Fruit fly (Drosophila melanogaster): ENCODE measurements around the gene Kif19A.
A peak's percentile ranks its signal among the peaks of the same experiment; 100 is the strongest.

Gene Kif19A

DNA sequence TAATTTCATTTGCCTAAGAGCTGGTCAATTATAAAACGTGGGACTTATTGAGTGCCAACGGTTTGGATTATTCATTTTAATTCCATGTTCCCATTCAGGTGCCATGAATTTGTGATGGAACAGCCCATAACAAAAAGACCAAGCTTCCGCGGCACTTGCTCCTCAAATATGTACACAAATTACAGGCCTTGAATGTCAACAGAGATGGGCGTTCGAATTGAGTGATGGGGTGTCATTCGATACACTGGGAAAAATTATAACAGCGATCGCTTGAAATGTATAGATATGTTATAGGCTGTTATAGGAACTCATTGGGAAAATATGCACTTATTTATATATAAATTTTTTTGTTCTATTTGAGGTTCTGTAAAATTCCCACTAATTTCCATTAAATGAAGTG lies 2.2 kb downstream of the Kif19A start:
- TF ChIP-seq CG4707 (GFP tag; optimal IDR thresholded peaks at IDR 0.05) (peak; percentile 2), Sox102F (GFP tag; optimal IDR thresholded peaks at IDR 0.05) (peak; percentile 24), bab2 (GFP tag; optimal IDR thresholded peaks at IDR 0.05) (peak; percentile 10), sens (GFP tag) (peak; percentile 80), CkIIα-i1 (GFP tag; IDR thresholded peaks at IDR 0.05) (no peak), CG32767 (GFP tag; IDR thresholded peaks at IDR 0.05) (no peak), CG12219 (GFP tag; optimal IDR thresholded peaks at IDR 0.05) (no peak), dmrt99B (tag; optimal IDR thresholded peaks at IDR 0.05) (peak; percentile 21), Neu2 (GFP tag; optimal IDR thresholded peaks at IDR 0.05; ENCODE audit: borderline replicate concordance) (no peak), ara (GFP tag; IDR thresholded peaks at IDR 0.05) (no peak), lab (GFP tag; optimal IDR thresholded peaks at IDR 0.05) (peak; percentile 24), tap (tag; optimal IDR thresholded peaks at IDR 0.05) (peak; percentile 36), Hr78 (GFP tag; optimal IDR thresholded peaks at IDR 0.05) (peak in 1 of 2 experiments; percentile 18), Asciz (GFP tag; optimal IDR thresholded peaks at IDR 0.05) (peak; percentile 42), CG6813 (GFP tag; optimal IDR thresholded peaks at IDR 0.05) (peak; percentile 22), ATbp (GFP tag; optimal IDR thresholded peaks at IDR 0.05) (peak; percentile 44), CG7963 (GFP tag; IDR thresholded peaks at IDR 0.05; ENCODE audit: partially characterized antibody) (no peak), sug (tag; optimal IDR thresholded peaks at IDR 0.05) (no peak), Lim3 (GFP tag; IDR thresholded peaks at IDR 0.05) (no peak), Med (GFP tag) (peak; percentile 57), bsh (GFP tag; optimal IDR thresholded peaks at IDR 0.05) (peak in 1 of 2 experiments; percentile 3), mirr (GFP tag; optimal IDR thresholded peaks at IDR 0.05) (no peak), schlank (tag; optimal IDR thresholded peaks at IDR 0.05) (no peak), CrebB (tag; optimal IDR thresholded peaks at IDR 0.05) (no peak), CG10321 (GFP tag; IDR thresholded peaks at IDR 0.05) (no peak), CG4730 (GFP tag; IDR thresholded peaks at IDR 0.05) (no peak), disco-r (GFP tag; optimal IDR thresholded peaks at IDR 0.05) (no peak), hkb (optimal IDR thresholded peaks at IDR 0.05) (no peak), hkb (GFP tag; IDR thresholded peaks at IDR 0.05) (0 out of 2 replicates have a peak, but pooled peaks have one; percentile 18)

- no peak for TF ChIP-seq Antp (GFP tag; optimal IDR thresholded peaks at IDR 0.05)
- TF ChIP-seq stwl (tag; optimal IDR thresholded peaks at IDR 0.05), result peak; percentile 17
Measured at dm6 chr3R:14112066-14112465, 6.2 kb downstream of the Kif19A start, which contains the start of gene CG14357. CG14357 (minus strand) TSS chr3R:14112166.

DNA sequence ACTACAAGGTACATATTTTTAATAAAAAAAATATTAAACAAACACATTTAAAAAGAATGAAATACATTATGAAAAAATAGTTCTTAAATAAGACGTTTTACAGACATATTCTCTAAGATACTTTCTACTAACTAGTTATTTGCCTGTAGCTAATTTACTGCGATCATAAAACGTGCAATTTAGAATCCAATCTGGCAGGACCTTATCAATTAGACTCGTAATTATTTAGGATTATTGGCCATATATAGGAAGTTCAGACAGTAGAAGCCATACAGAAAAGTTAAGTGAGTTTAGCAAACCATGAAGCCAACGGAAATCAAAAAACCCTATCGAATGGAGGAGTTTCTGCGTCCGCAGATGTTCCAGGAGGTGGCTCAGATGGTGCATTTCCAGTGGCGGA lies 9.1 kb downstream of the Kif19A start, which contains the start of gene Or88a:
Gene Or88a (plus strand): TSS at position 301 of the 400 bp plus-strand sequence.
- TF ChIP-seq CG7987 (GFP tag; optimal IDR thresholded peaks at IDR 0.05), result no peak

DNA sequence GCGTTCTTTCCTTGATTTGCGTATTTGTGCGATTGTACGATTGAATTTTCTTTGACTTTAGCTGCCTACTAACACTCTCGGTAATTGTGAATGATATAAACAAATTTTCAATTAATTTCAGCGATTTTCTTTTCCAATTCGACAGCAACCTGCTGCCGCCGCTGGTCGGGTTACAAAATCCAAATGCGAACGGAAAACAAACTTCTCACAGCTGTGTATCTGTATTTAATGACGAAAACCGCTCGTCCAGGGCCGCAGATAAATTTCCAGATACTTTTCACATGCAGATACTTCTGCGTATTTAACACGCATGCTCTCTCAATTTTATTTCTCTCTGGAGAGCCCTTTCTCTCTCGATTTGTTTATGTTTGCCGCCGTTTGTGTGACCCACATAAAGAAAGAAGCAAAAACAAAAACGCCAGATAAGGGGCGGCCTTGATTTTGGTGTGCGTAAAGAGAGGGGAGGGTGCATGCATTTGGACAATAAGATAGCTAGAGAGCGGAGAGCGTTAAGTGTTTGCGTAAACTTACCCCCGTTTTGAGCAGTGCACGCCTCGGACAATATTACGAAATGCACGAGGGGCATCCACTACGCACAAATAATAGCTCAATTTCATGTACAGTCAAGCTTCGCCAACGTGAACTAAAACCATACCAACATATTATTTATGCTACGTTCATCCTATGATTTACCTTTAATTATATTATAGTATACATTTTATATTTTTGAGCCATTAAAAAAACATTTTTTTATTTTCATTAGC lies 9.9 kb downstream of the Kif19A start, which contains the start of gene CG12402:
Gene CG12402 (minus strand): TSS at position 164 of the 764 bp plus-strand sequence.
- TF ChIP-seq CG17385 (GFP tag; optimal IDR thresholded peaks at IDR 0.05) (peak; percentile 70), Hr51 (GFP tag; optimal IDR thresholded peaks at IDR 0.05) (peak; percentile 69 to 94), CG10366 (GFP tag; IDR thresholded peaks at IDR 0.05) (peak; percentile 87), bowl (GFP tag; IDR thresholded peaks at IDR 0.05) (peak; percentile 63; the same call in 1 of the 2 replicates), CG11247 (GFP tag; IDR thresholded peaks at IDR 0.05) (peak; percentile 78), CG14050 (GFP tag; IDR thresholded peaks at IDR 0.05) (peak; percentile 82), ind (GFP tag; optimal IDR thresholded peaks at IDR 0.05) (peak; percentile 82), dan (GFP tag; IDR thresholded peaks at IDR 0.05) (no peak), ash1 (GFP tag; optimal IDR thresholded peaks at IDR 0.05) (peak; percentile 49), ewg (GFP tag; optimal IDR thresholded peaks at IDR 0.05) (peak; percentile 74), ara (GFP tag; IDR thresholded peaks at IDR 0.05) (peak; percentile 80), bab2 (GFP tag; optimal IDR thresholded peaks at IDR 0.05) (peak; percentile 34), CG10267 (tag; optimal IDR thresholded peaks at IDR 0.05) (peak; percentile 78), wek (GFP tag; optimal IDR thresholded peaks at IDR 0.05) (peak; percentile 90), pb (GFP tag; optimal IDR thresholded peaks at IDR 0.05) (peak; percentile 65)
